Fruit fly (Drosophila melanogaster): ENCODE data around the gene PolI.

dm6 chr3R:8248138-8248537 lies 14.8 kb downstream of the PolI start, which contains the start of gene CG15864:
- TF ChIP-seq h (optimal IDR thresholded peaks at IDR 0.05) (no peak), Sin3A (optimal IDR thresholded peaks at IDR 0.05) (no peak)

Measured in Kc167 (cell line).